Fruit fly (Drosophila melanogaster): ENCODE results near the gene CG5860.

The CG5860 gene

DNA sequence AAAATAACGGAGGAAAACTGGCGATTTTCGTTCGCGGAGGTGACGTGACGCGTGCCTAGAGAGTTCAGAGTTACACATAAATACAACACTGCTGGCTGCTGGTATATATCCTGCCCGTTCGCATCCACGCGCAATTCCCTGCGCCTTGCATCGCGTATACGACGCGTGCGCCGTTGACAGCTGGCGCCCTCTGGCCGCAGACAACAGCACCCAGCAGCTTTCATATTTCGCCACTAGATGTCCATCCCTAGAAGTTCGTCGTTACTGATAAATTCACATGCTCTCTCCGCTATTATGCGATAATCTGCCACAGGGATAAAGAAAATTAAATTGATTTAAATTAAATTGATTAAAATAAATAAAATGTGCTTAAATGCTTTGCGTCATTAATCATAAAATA lies 7.0 kb upstream of the CG5860 start, which contains the start of gene Sur-8 (continued):
- TF ChIP-seq CG13287 (GFP tag; IDR thresholded peaks at IDR 0.05; ENCODE audit: partially characterized antibody) (0 out of 2 replicates have a peak, but pooled peaks have one; percentile 27), CG6683 (GFP tag; optimal IDR thresholded peaks at IDR 0.05) (no peak), CG15479 (GFP tag; optimal IDR thresholded peaks at IDR 0.05) (no peak), ken (GFP tag; IDR thresholded peaks at IDR 0.05) (peak; percentile 83), pum (GFP tag; optimal IDR thresholded peaks at IDR 0.05) (peak; percentile 59), bigmax (GFP tag; optimal IDR thresholded peaks at IDR 0.05) (no peak), CG31365 (tag; optimal IDR thresholded peaks at IDR 0.05) (peak; percentile 11), CG10654 (GFP tag; optimal IDR thresholded peaks at IDR 0.05) (peak; percentile 40), CG6175 (GFP tag; IDR thresholded peaks at IDR 0.05) (peak; percentile 51; the same call in 2 of the 3 replicates), CG2120 (GFP tag; optimal IDR thresholded peaks at IDR 0.05) (peak; percentile 64), zen2 (GFP tag; IDR thresholded peaks at IDR 0.05; ENCODE audit: partially characterized antibody) (0 out of 3 replicates have a peak, but pooled peaks have one; percentile 33), CG14965 (GFP tag; optimal IDR thresholded peaks at IDR 0.05; ENCODE audit: borderline replicate concordance) (no peak), ci (GFP tag; IDR thresholded peaks at IDR 0.05) (peak; percentile 86), Hsf (GFP tag; optimal IDR thresholded peaks at IDR 0.05) (peak; percentile 77), Myb (GFP tag; optimal IDR thresholded peaks at IDR 0.05) (peak; percentile 60), ro (GFP tag; IDR thresholded peaks at IDR 0.05) (no peak), MTF-1 (GFP tag; optimal IDR thresholded peaks at IDR 0.05; ENCODE audit: borderline replicate concordance) (peak; percentile 78), Sin3A (optimal IDR thresholded peaks at IDR 0.05) (no peak), CHES-1-like (GFP tag; optimal IDR thresholded peaks at IDR 0.05) (peak; percentile 52), bab2 (GFP tag; optimal IDR thresholded peaks at IDR 0.05) (peak; percentile 70), CG2199 (GFP tag; IDR thresholded peaks at IDR 0.05) (no peak), Deaf1 (tag; optimal IDR thresholded peaks at IDR 0.05) (no peak), CG11723 (GFP tag; optimal IDR thresholded peaks at IDR 0.05) (peak; percentile 67), pho (GFP tag; optimal IDR thresholded peaks at IDR 0.05) (peak; percentile 1), CG1647 (GFP tag; optimal IDR thresholded peaks at IDR 0.05) (peak; percentile 55), hth (optimal IDR thresholded peaks at IDR 0.05) (no peak), repo (GFP tag; optimal IDR thresholded peaks at IDR 0.05) (peak; percentile 25), HLH4C (GFP tag; IDR thresholded peaks at IDR 0.05; ENCODE audit: partially characterized antibody) (0 out of 3 replicates have a peak, but pooled peaks have one; percentile 28), Xrp1 (GFP tag; IDR thresholded peaks at IDR 0.05) (peak; percentile 36; the same call in 1 of the 2 replicates), amos (GFP tag; IDR thresholded peaks at IDR 0.05; ENCODE audit: partially characterized antibody) (no peak; the same call in 1 of the 2 replicates), ac (GFP tag; optimal IDR thresholded peaks at IDR 0.05) (no peak), CG2116 (GFP tag; optimal IDR thresholded peaks at IDR 0.05) (peak; percentile 54), CG1792 (GFP tag; optimal IDR thresholded peaks at IDR 0.05) (peak; percentile 13), bowl (GFP tag; IDR thresholded peaks at IDR 0.05) (0 out of 2 replicates have a peak, but pooled peaks have one; percentile 5), CG32532 (GFP tag; IDR thresholded peaks at IDR 0.05) (peak; percentile 95), CG12659 (GFP tag; optimal IDR thresholded peaks at IDR 0.05) (peak; percentile 65), CG8478 (optimal IDR thresholded peaks at IDR 0.05) (no peak), ab (GFP tag; optimal IDR thresholded peaks at IDR 0.05) (no peak), Side (GFP tag; optimal IDR thresholded peaks at IDR 0.05) (peak; percentile 2), Lim3 (GFP tag; IDR thresholded peaks at IDR 0.05) (no peak), tap (tag; optimal IDR thresholded peaks at IDR 0.05) (peak; percentile 23), Ptx1 (GFP tag; IDR thresholded peaks at IDR 0.05) (peak; percentile 81), Mes4 (GFP tag; optimal IDR thresholded peaks at IDR 0.05) (peak; percentile 36), CG9609 (GFP tag; optimal IDR thresholded peaks at IDR 0.05) (peak; percentile 51), scrt (GFP tag; optimal IDR thresholded peaks at IDR 0.05) (peak; percentile 24), sens-2 (GFP tag; IDR thresholded peaks at IDR 0.05) (no peak), knrl (GFP tag; IDR thresholded peaks at IDR 0.05; ENCODE audit: partially characterized antibody) (peak; percentile 42; the same call in 2 of the 3 replicates), cg (GFP tag; optimal IDR thresholded peaks at IDR 0.05) (no peak), fd64A (GFP tag; optimal IDR thresholded peaks at IDR 0.05) (peak; percentile 52), CG11085 (GFP tag; IDR thresholded peaks at IDR 0.05) (peak; percentile 66), caup (GFP tag; optimal IDR thresholded peaks at IDR 0.05; ENCODE audit: severe bottlenecking) (peak; percentile 77)

All from whole organism, embryonic.